Worm (Caenorhabditis elegans) whole organism, young adult: Measurements from ENCODE around the gene T25B9.11.
"Not testable (repeated sequence)": the region's sequence is repeated elsewhere in the genome, so short reads cannot be mapped to it uniquely, and the experiment has no call there.

ENCODE experiments used
- B0019.2 ChIP-seq: fragments of 200-800 bp; sonication (Bioruptor generic); conservative IDR thresholded peaks from 2 replicates; pipeline ENCODE4 v1.3.6; 2022; ENCODE audit warnings: missing genetic modification reagents, missing genetic modification characterization, missing compliant biosample characterization
- F22D6.2 ChIP-seq: sonication (generic microtip); optimal IDR thresholded peaks from 2 replicates; lab custom pipeline; 2016; ENCODE audit warnings: mild to moderate bottlenecking, missing genetic modification characterization, missing compliant biosample characterization
- F23B12.7 ChIP-seq: sonication (generic microtip); optimal IDR thresholded peaks from 2 replicates; lab custom pipeline; 2017; ENCODE audit warnings: missing genetic modification characterization, mild to moderate bottlenecking, missing compliant biosample characterization, antibody characterized with exemption, moderate library complexity; ENCODE audit not compliant: insufficient read depth
- F39B2.1 ChIP-seq: fragments of 200-800 bp; sonication (Bioruptor generic); IDR thresholded peaks from 2 replicates; pipeline ENCODE4 v1.3.6; 2022; ENCODE audit warnings: missing genetic modification reagents, missing genetic modification characterization, missing compliant biosample characterization
- F49E8.2 ChIP-seq: sonication (generic microtip); optimal IDR thresholded peaks from 3 replicates; lab custom pipeline; 2017; ENCODE audit warnings: missing genetic modification characterization, mild to moderate bottlenecking, missing compliant biosample characterization, antibody characterized with exemption, moderate library complexity; ENCODE audit not compliant: insufficient read depth
- K12H6.12 ChIP-seq: fragments of 200-800 bp; sonication (Bioruptor generic); optimal IDR thresholded peaks from 2 replicates; lab custom pipeline; 2018; ENCODE audit warnings: mild to moderate bottlenecking, missing genetic modification characterization, missing compliant biosample characterization
- ZK185.1 ChIP-seq: sonication (generic microtip); optimal IDR thresholded peaks from 2 replicates; lab custom pipeline; 2016; ENCODE audit warnings: mild to moderate bottlenecking, missing genetic modification characterization, missing compliant biosample characterization; ENCODE audit not compliant: poor library complexity, severe bottlenecking
- aptf-2 ChIP-seq: fragments of 200-800 bp; sonication (Bioruptor generic); conservative IDR thresholded peaks from 2 replicates; pipeline ENCODE4 v1.3.6; 2022; ENCODE audit warnings: missing genetic modification reagents, missing genetic modification characterization, missing compliant biosample characterization
- attf-3 ChIP-seq: fragments of 200-800 bp; sonication (Bioruptor generic); conservative IDR thresholded peaks from 2 replicates; pipeline ENCODE4 v1.3.6; 2022; ENCODE audit warnings: missing genetic modification reagents, missing genetic modification characterization, missing compliant biosample characterization
- bed-1 ChIP-seq: fragments of 200-800 bp; sonication (Bioruptor generic); IDR thresholded peaks from 2 replicates; pipeline ENCODE4 v1.3.6; 2022; ENCODE audit warnings: missing genetic modification reagents, missing genetic modification characterization, missing compliant biosample characterization
- bed-2 ChIP-seq: fragments of 200-800 bp; sonication (Bioruptor generic); IDR thresholded peaks from 2 replicates; pipeline ENCODE4 v1.3.6; 2022; ENCODE audit warnings: missing genetic modification reagents, missing genetic modification characterization, missing compliant biosample characterization
- ccch-3 ChIP-seq: fragments of 200-800 bp; sonication (Bioruptor generic); optimal IDR thresholded peaks from 2 replicates; lab custom pipeline; 2018; ENCODE audit warnings: mild to moderate bottlenecking, missing genetic modification characterization, missing compliant biosample characterization
- cebp-2 ChIP-seq: fragments of 200-800 bp; sonication (Bioruptor generic); IDR thresholded peaks from 2 replicates; pipeline ENCODE4 v1.3.6; 2022; ENCODE audit warnings: missing genetic modification characterization, missing compliant biosample characterization
- ceh-100 ChIP-seq: fragments of 200-800 bp; sonication (Bioruptor generic); IDR thresholded peaks from 2 replicates; pipeline ENCODE4 v1.3.6; 2022; ENCODE audit warnings: missing genetic modification reagents, missing genetic modification characterization, missing compliant biosample characterization
- ceh-27 ChIP-seq: fragments of 200-800 bp; sonication (Bioruptor generic); optimal IDR thresholded peaks from 2 replicates; lab custom pipeline; 2018; ENCODE audit warnings: mild to moderate bottlenecking, missing genetic modification characterization, moderate library complexity, missing compliant biosample characterization
- ceh-40 ChIP-seq: fragments of 200-800 bp; sonication (Bioruptor generic); IDR thresholded peaks from 2 replicates; pipeline ENCODE4 v1.3.6; 2022; ENCODE audit warnings: missing genetic modification characterization, missing compliant biosample characterization
- ceh-79 ChIP-seq: sonication (generic microtip); optimal IDR thresholded peaks from 2 replicates; lab custom pipeline; 2017; ENCODE audit warnings: mild to moderate bottlenecking, missing genetic modification characterization, missing compliant biosample characterization
- ceh-91 ChIP-seq: fragments of 200-800 bp; sonication (Bioruptor generic); IDR thresholded peaks from 2 replicates; pipeline ENCODE4 v1.3.6; 2022; ENCODE audit warnings: missing genetic modification reagents, missing genetic modification characterization, missing compliant biosample characterization
- dox-1 ChIP-seq: fragments of 200-800 bp; sonication (Bioruptor generic); IDR thresholded peaks from 2 replicates; pipeline ENCODE4 v1.3.6; 2022; ENCODE audit warnings: missing genetic modification reagents, missing genetic modification characterization, missing compliant biosample characterization
- egl-18 ChIP-seq: fragments of 200-800 bp; sonication (Bioruptor generic); IDR thresholded peaks from 2 replicates; pipeline ENCODE4 v1.3.6; 2022; ENCODE audit warnings: missing genetic modification reagents, missing genetic modification characterization, missing compliant biosample characterization
- egl-44 ChIP-seq: fragments of 200-800 bp; sonication (Bioruptor generic); IDR thresholded peaks from 2 replicates; pipeline ENCODE4 v1.3.6; 2022; ENCODE audit warnings: missing genetic modification reagents, missing genetic modification characterization, missing compliant biosample characterization
- egrh-3 ChIP-seq: fragments of 200-800 bp; sonication (Bioruptor generic); IDR thresholded peaks from 2 replicates; pipeline ENCODE4 v1.3.6; 2022; ENCODE audit warnings: missing genetic modification reagents, missing genetic modification characterization, missing compliant biosample characterization
- lag-1 ChIP-seq: fragments of 200-800 bp; sonication (Bioruptor generic); IDR thresholded peaks from 2 replicates; pipeline ENCODE4 v1.3.6; 2022; ENCODE audit warnings: missing genetic modification reagents, missing genetic modification characterization, missing compliant biosample characterization
- let-526 ChIP-seq: fragments of 200-800 bp; sonication (Bioruptor generic); IDR thresholded peaks from 2 replicates; pipeline ENCODE4 v1.3.6; 2022; ENCODE audit warnings: missing genetic modification reagents, missing genetic modification characterization, missing compliant biosample characterization
- let-607 ChIP-seq, 2 experiments: fragments of 200-800 bp in 1 of 2; sonication (Bioruptor generic) in 1 of 2; sonication (generic microtip) in 1 of 2; optimal IDR thresholded peaks; 2 replicates each; lab custom pipeline; 2016 to 2018; ENCODE audit warnings: mild to moderate bottlenecking in 2 of 2, missing compliant biosample characterization in 2 of 2, missing genetic modification characterization in 2 of 2, moderate library complexity in 2 of 2, missing genotype in 1 of 2
- lin-26 ChIP-seq: fragments of 200-800 bp; sonication (Bioruptor generic); IDR thresholded peaks from 2 replicates; pipeline ENCODE4 v1.3.6; 2022; ENCODE audit warnings: missing genetic modification reagents, missing genetic modification characterization, missing compliant biosample characterization
- lin-35 ChIP-seq, 3 experiments: fragments of 150-350 bp in 2 of 3; sonication (generic microtip) in 1 of 3; optimal IDR thresholded peaks; 2 replicates each; lab custom pipeline; 2014 to 2018; ENCODE audit warnings: missing biosample characterization in 3 of 3, missing genetic modification characterization in 3 of 3, missing genetic modification reagents in 3 of 3
- lir-1 ChIP-seq: fragments of 200-800 bp; sonication (Bioruptor generic); conservative IDR thresholded peaks from 2 replicates; pipeline ENCODE4 v1.3.6; 2022; ENCODE audit warnings: missing genetic modification reagents, missing genetic modification characterization, missing compliant biosample characterization
- mes-4 ChIP-seq: sonication (generic microtip); optimal IDR thresholded peaks from 2 replicates; lab custom pipeline; 2016; ENCODE audit warnings: missing genotype, missing genetic modification characterization, missing compliant biosample characterization
- mxl-1 ChIP-seq: sonication (generic microtip); optimal IDR thresholded peaks from 2 replicates; lab custom pipeline; 2016; ENCODE audit warnings: missing genetic modification characterization, missing compliant biosample characterization
- nfya-2 ChIP-seq: fragments of 200-800 bp; sonication (Bioruptor generic); IDR thresholded peaks from 2 replicates; pipeline ENCODE4 v1.3.6; 2022; ENCODE audit warnings: missing genetic modification reagents, missing genetic modification characterization, missing compliant biosample characterization
- nhr-27 ChIP-seq: fragments of 200-800 bp; sonication (Bioruptor generic); optimal IDR thresholded peaks from 2 replicates; lab custom pipeline; 2018; ENCODE audit warnings: mild to moderate bottlenecking, missing genetic modification characterization, moderate library complexity, missing compliant biosample characterization
- pha-4 ChIP-seq: fragments of 150-350 bp; sonication (generic microtip); optimal IDR thresholded peaks from 2 replicates; lab custom pipeline; 2014; ENCODE audit warnings: missing biosample characterization, missing genetic modification reagents, missing genetic modification characterization
- rcor-1 ChIP-seq: fragments of 200-800 bp; sonication (Bioruptor generic); IDR thresholded peaks from 2 replicates; pipeline ENCODE4 v1.3.6; 2022; ENCODE audit warnings: missing genetic modification reagents, missing genetic modification characterization, missing compliant biosample characterization
- rpc-1 ChIP-seq, 2 experiments: fragments of 150-350 bp in 1 of 2; sonication (generic microtip) in 1 of 2; optimal IDR thresholded peaks; 2 replicates each; lab custom pipeline; 2014 to 2018; ENCODE audit warnings: missing biosample characterization in 1 of 2, missing genetic modification characterization in 1 of 2, missing genetic modification reagents in 1 of 2, missing genotype in 1 of 2
- snpc-3.4 ChIP-seq: sonication (generic microtip); optimal IDR thresholded peaks from 2 replicates; lab custom pipeline; 2017; ENCODE audit warnings: missing genetic modification characterization, mild to moderate bottlenecking, missing compliant biosample characterization, antibody characterized with exemption, moderate library complexity, missing genotype, missing genetic modification reagents
- somi-1 ChIP-seq: fragments of 200-800 bp; sonication (Bioruptor generic); optimal IDR thresholded peaks from 2 replicates; lab custom pipeline; 2018; ENCODE audit warnings: mild to moderate bottlenecking, missing genetic modification characterization, missing compliant biosample characterization
- tbp1 ChIP-seq: fragments of 200-800 bp; sonication (Bioruptor generic); optimal IDR thresholded peaks from 2 replicates; lab custom pipeline; 2018; ENCODE audit warnings: mild to moderate bottlenecking, missing genetic modification characterization, missing compliant biosample characterization
- zfh-2 ChIP-seq: fragments of 200-800 bp; sonication (Bioruptor generic); conservative IDR thresholded peaks from 2 replicates; pipeline ENCODE4 v1.3.6; 2022; ENCODE audit warnings: missing genetic modification reagents, missing genetic modification characterization, missing compliant biosample characterization
- ztf-25 ChIP-seq: fragments of 200-800 bp; sonication (Bioruptor generic); IDR thresholded peaks from 2 replicates; pipeline ENCODE4 v1.3.6; 2022; ENCODE audit warnings: missing genetic modification reagents, missing genetic modification characterization, missing compliant biosample characterization
- ztf-6 ChIP-seq: fragments of 200-800 bp; sonication (Bioruptor generic); IDR thresholded peaks from 2 replicates; pipeline ENCODE4 v1.3.6; 2022; ENCODE audit warnings: missing genetic modification reagents, missing genetic modification characterization, missing compliant biosample characterization

The T25B9.11 gene

DNA sequence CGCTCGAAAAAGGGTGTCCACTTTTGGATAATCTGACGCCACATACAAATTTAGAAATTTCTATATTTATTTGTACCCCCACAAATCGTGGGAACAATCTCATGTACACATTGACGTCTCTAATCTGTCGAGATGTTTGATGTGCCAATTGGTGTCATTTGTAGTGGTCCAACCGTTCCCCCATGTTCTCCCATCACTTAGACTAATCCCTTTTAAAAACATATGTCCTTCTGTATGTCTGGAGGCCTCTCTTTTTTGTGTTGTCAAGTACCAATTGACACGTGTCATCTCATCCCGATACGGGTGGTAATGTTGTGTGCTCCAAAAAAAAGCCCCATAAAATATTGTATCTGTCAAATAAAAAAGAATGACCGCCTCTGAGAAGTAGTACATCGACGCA is 19.0 kb upstream of the T25B9.11 start:
- TF ChIP-seq nfya-2 (GFP tag; lab: Robert Waterston, UW) (no peak), dox-1 (GFP tag; lab: Robert Waterston, UW) (no peak), let-607 (tag; optimal IDR thresholded peaks at IDR 0.05; lab: Kevin White, UChicago) (no peak), ztf-6 (no peak), bed-2 (GFP tag; lab: Robert Waterston, UW) (no peak)

- no peak for TF ChIP-seq lin-35 (GFP tag; optimal IDR thresholded peaks at IDR 0.05; lab: Kevin White, UChicago)
- TF ChIP-seq lin-26, result no peak
- no peak for TF ChIP-seq ceh-27
- TF ChIP-seq F22D6.2, result no peak
- TF ChIP-seq ceh-40 (GFP tag; lab: Robert Waterston, UW), result no peak
- no peak for TF ChIP-seq ceh-100 (GFP tag; lab: Robert Waterston, UW)
- no peak for TF ChIP-seq pha-4 (tag; lab: Kevin White, UChicago)
- TF ChIP-seq let-526, result no peak
- no peak for TF ChIP-seq mxl-1 (tag; lab: Kevin White, UChicago)
- no peak for TF ChIP-seq tbp1 (GFP tag; lab: Kevin White, UChicago)
- no peak for TF ChIP-seq ceh-91
- no peak for TF ChIP-seq lir-1 (GFP tag; lab: Robert Waterston, UW)
- no peak for TF ChIP-seq somi-1 (GFP tag; lab: Kevin White, UChicago)
- TF ChIP-seq cebp-2 (GFP tag; lab: Robert Waterston, UW), result no peak
- no peak for TF ChIP-seq bed-1
- TF ChIP-seq attf-3 (GFP tag; lab: Robert Waterston, UW), result no peak
- no peak for TF ChIP-seq nhr-27 (tag; lab: Kevin White, UChicago)
- no peak for TF ChIP-seq ccch-3
Observed at ce11 chrIV:10750041-10750440, 14.3 kb upstream of the T25B9.11 start, which contains the start of gene T25B9.1. T25B9.1 (minus strand) TSS chrIV:10750141.

ce11 chrIV:10751740-10752139 is 12.6 kb upstream of the T25B9.11 start, which contains the start of gene T25B9.2:
T25B9.2 (minus strand) TSS chrIV:10751840.
- TF ChIP-seq ceh-79 (tag; lab: Kevin White, UChicago); mes-4 (tag; lab: Kevin White, UChicago); zfh-2 (GFP tag; lab: Robert Waterston, UW): not testable (repeated sequence)

DNA sequence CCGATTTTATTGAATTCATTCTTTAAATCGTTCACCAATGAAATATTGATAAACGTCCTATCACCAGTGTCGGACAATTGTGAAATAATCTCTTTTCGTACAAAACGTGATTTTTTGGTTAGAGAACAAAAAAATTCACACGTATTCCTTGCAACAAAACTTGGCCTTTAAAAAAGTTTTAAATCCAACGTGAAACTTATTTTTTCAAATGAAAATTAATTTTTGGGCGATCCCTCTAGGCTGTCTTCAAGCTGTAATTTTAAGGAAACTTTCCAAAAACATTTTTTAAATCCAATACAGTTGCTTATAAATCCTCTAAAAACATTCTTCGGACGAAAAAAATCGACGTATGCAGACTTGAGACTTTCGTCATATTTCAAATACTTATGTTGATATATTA is 9.6 kb upstream of the T25B9.11 start, which contains the start of gene T25B9.5:
Gene T25B9.5, minus strand, starts transcription at position 101 of the 400 bp plus-strand sequence.
- TF ChIP-seq egrh-3 (GFP tag; lab: Robert Waterston, UW) (no peak), B0019.2 (GFP tag; lab: Robert Waterston, UW) (no peak), ztf-25 (GFP tag; lab: Robert Waterston, UW) (no peak), let-607 (tag; optimal IDR thresholded peaks at IDR 0.05; lab: Kevin White, UChicago) (no peak), K12H6.12 (tag; lab: Kevin White, UChicago) (no peak)

DNA sequence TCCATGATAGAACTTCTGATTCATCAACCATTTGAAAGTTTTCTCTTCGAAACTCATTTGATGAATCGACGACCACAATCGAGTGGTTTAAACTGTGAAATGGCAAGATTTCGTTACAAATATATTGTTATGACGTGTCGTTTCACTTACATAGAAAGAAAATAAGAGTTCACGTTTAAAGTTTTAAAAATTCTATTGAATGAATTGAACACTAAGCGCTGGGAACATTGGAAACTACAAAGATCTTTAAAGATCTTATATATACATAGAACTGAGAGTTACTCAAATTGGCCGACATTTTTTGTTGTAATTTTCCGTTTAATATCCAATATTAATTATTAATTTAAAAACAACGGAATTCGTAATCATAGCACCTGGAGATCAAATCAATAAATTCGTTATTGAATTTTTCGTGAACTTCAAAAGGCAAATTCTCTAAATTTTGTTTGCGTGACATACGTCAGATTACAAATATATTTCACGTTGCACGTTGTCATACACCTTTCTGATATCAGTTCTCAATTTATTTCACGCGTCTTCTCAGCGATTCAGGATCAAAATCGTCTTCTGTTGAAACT is 6.6 kb upstream of the T25B9.11 start, which contains the start of the genes T25B9.4 and T25B9.6:
Gene T25B9.4, minus strand, starts transcription at position 101 of the 578 bp plus-strand sequence.
Gene T25B9.6, plus strand, starts transcription at position 528 of the 578 bp plus-strand sequence.
- TF ChIP-seq F23B12.7 (no peak), cebp-2 (GFP tag; lab: Robert Waterston, UW) (no peak), egl-18 (GFP tag; lab: Robert Waterston, UW) (no peak), rcor-1 (GFP tag; lab: Robert Waterston, UW) (no peak), F49E8.2 (tag; lab: Kevin White, UChicago) (no peak), rpc-1 (optimal IDR thresholded peaks at IDR 0.05; lab: Kevin White, UChicago) (no peak), rpc-1 (tag; optimal IDR thresholded peaks at IDR 0.05; lab: Kevin White, UChicago) (no peak), nfya-2 (GFP tag; lab: Robert Waterston, UW) (no peak), ceh-91 (no peak), aptf-2 (GFP tag; lab: Robert Waterston, UW) (no peak), ZK185.1 (tag; lab: Kevin White, UChicago) (no peak), ceh-27 (no peak), lag-1 (GFP tag; lab: Robert Waterston, UW) (no peak), F39B2.1 (GFP tag; lab: Robert Waterston, UW) (no peak), ceh-79 (tag; lab: Kevin White, UChicago) (no peak), snpc-3.4 (tag; lab: Kevin White, UChicago) (no peak), egl-44 (no peak)
